Worm (Caenorhabditis elegans) whole organism, young adult: ENCODE measurements around the gene B0252.11.

Experiments
- hlh-26 ChIP-seq: fragments of 200-800 bp; sonication (Bioruptor generic); conservative IDR thresholded peaks from 2 replicates; pipeline ENCODE4 v1.3.6; 2022; ENCODE audit warnings: missing genetic modification reagents, missing genetic modification characterization, missing compliant biosample characterization
- snpc-1.3 ChIP-seq: sonication (generic microtip); optimal IDR thresholded peaks from 2 replicates; lab custom pipeline; 2017; ENCODE audit warnings: missing genetic modification characterization, mild to moderate bottlenecking, missing compliant biosample characterization, antibody characterized with exemption, moderate library complexity, missing genotype, missing genetic modification reagents; ENCODE audit not compliant: insufficient read depth
- snpc-4 ChIP-seq, 5 experiments: fragments of 150-350 bp in 1 of 5; sonication (generic microtip) in 4 of 5; optimal IDR thresholded peaks; 2 replicates each; lab custom pipeline; 2014 to 2018; ENCODE audit warnings: missing genetic modification characterization in 5 of 5, missing biosample characterization in 3 of 5, antibody characterized with exemption in 2 of 5, mild to moderate bottlenecking in 2 of 5, missing compliant biosample characterization in 2 of 5, missing genotype in 2 of 5, moderate library complexity in 2 of 5, missing genetic modification reagents in 1 of 5

ce11 chrII:6880067-6880466 lies 37.5 kb downstream of the B0252.11 start, which contains the start of gene C44B7.7:
- TF ChIP-seq snpc-4 (GFP tag; optimal IDR thresholded peaks at IDR 0.05; lab: Kevin White, UChicago): no peak
- no peak for TF ChIP-seq snpc-4 (tag; optimal IDR thresholded peaks at IDR 0.05; lab: Kevin White, UChicago)
- TF ChIP-seq hlh-26 (GFP tag; lab: Robert Waterston, UW): no peak
- no peak for TF ChIP-seq snpc-1.3
